Worm (Caenorhabditis elegans): ENCODE data around the gene lig-1.

DNA sequence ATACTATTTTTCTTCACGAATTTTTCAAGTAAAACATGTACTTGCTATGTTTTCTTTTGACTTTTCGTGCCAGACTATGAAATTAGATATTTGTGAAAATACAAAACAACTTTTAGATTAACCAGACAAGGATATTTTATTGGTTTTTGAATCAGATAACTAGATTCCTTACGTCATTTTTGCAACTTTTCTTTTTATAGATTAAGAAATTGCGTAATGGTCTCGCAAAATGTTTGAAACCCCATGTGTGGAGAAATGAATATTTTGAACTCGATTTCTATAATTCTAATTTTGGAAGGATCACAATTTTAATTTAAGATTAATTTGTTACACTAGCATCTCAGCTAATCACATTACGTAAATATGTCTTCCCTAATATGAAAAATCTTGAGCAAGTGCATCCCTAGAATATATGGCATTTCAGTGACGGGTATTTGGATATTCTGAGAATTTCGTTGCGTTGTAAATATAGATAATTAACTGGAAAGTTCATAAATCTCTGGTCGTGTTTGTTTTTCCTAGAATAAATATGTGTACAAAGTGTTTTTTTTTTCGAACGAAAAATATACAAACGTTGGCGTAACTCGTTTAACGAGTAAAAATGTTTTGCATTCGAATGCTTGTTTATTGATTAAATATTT, 48.7 kb downstream of the lig-1 start:
- TF ChIP-seq unc-130 (GFP tag; optimal IDR thresholded peaks at IDR 0.05) (no peak), egl-27 (tag; optimal IDR thresholded peaks at IDR 0.05) (no peak), nhr-237 (tag; optimal IDR thresholded peaks at IDR 0.05) (no peak), daf-16 (GFP tag; optimal IDR thresholded peaks at IDR 0.05) (no peak), daf-16 (tag; optimal IDR thresholded peaks at IDR 0.05) (no peak), lin-13 (GFP tag; optimal IDR thresholded peaks at IDR 0.05) (no peak), dmd-6 (GFP tag; IDR thresholded peaks at IDR 0.05) (no peak), mep-1 (tag; optimal IDR thresholded peaks at IDR 0.05) (no peak), nhr-6 (tag; optimal IDR thresholded peaks at IDR 0.05) (no peak)
